Fruit fly (Drosophila melanogaster): ENCODE data around the gene CG32845.

CG32845 gene

dm6 chr3L:223019-223902 lies 49.9 kb downstream of the CG32845 start, which contains the start of the genes pyx and CG33229 (continued):
- TF ChIP-seq CG3919 (GFP tag; optimal IDR thresholded peaks at IDR 0.05) (peak; percentile 78), CG16779 (tag; optimal IDR thresholded peaks at IDR 0.05) (no peak), eg (GFP tag; IDR thresholded peaks at IDR 0.05) (peak; percentile 86), svp (GFP tag) (peak; percentile 93), Sox15 (GFP tag; optimal IDR thresholded peaks at IDR 0.05) (peak; percentile 83), Hr4 (GFP tag; optimal IDR thresholded peaks at IDR 0.05) (peak; percentile 92), salr (GFP tag; optimal IDR thresholded peaks at IDR 0.05) (peak; percentile 72), fd85E (GFP tag; optimal IDR thresholded peaks at IDR 0.05) (no peak), topi (GFP tag; optimal IDR thresholded peaks at IDR 0.05) (peak; percentile 85), CG6854 (GFP tag; optimal IDR thresholded peaks at IDR 0.05) (no peak)

Measured in whole organism, prepupa.